Worm (Caenorhabditis elegans): ENCODE data around the gene F34D10.4.

The F34D10.4 gene

DNA sequence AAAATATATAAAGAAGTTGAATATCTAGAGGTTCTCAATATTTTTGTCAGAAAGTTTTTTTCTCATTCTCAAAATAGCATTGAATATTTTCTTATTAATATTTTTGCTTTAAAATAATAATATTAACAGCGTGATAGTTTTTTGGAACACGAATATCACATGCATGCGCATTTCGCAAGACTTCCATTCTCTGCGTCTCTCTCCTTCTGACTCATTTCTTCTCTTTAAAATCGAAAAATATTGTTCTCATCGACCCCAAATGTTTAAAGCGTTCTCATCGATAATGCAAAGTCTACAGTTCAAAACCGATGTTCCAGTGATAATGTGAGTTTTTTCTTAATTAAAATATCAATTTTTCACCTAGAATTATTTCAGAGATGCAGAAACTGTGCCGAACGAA lies 33.0 kb upstream of the F34D10.4 start, which contains the start of gene C14B1.3:
C14B1.3 (plus strand) TSS at position 168 of the 400 bp plus-strand sequence.
- peak; percentile 1 for TF ChIP-seq ama-1 (optimal IDR thresholded peaks at IDR 0.05)
- TF ChIP-seq nhr-76 (tag; optimal IDR thresholded peaks at IDR 0.05): no peak
- no peak for TF ChIP-seq mml-1 (tag; optimal IDR thresholded peaks at IDR 0.05)
- TF ChIP-seq unc-62 (GFP tag; optimal IDR thresholded peaks at IDR 0.05): no peak
- no peak for TF ChIP-seq nhr-12 (tag; optimal IDR thresholded peaks at IDR 0.05)
- TF ChIP-seq aly-2 (tag; optimal IDR thresholded peaks at IDR 0.05): no peak
- TF ChIP-seq pqm-1 (tag; optimal IDR thresholded peaks at IDR 0.05): no peak
- TF ChIP-seq fkh-10 (GFP tag; optimal IDR thresholded peaks at IDR 0.05): no peak
- TF ChIP-seq tbx-2 (tag; optimal IDR thresholded peaks at IDR 0.05): no peak
- TF ChIP-seq egl-5 (tag; optimal IDR thresholded peaks at IDR 0.05): no peak
- TF ChIP-seq eor-1 (tag; optimal IDR thresholded peaks at IDR 0.05): no peak
- TF ChIP-seq nhr-28 (tag; optimal IDR thresholded peaks at IDR 0.05): no peak
- TF ChIP-seq elt-1 (tag; optimal IDR thresholded peaks at IDR 0.05): no peak
- TF ChIP-seq nhr-11 (tag; optimal IDR thresholded peaks at IDR 0.05): no peak
- TF ChIP-seq ZK546.5 (tag; optimal IDR thresholded peaks at IDR 0.05): no peak
- TF ChIP-seq ceh-16 (tag; optimal IDR thresholded peaks at IDR 0.05): no peak
- TF ChIP-seq R02D3.7 (tag; optimal IDR thresholded peaks at IDR 0.05): no peak
- TF ChIP-seq egl-27 (tag; optimal IDR thresholded peaks at IDR 0.05): no peak
- TF ChIP-seq skn-1 (tag; optimal IDR thresholded peaks at IDR 0.05): no peak
- peak; percentile 12 for TF ChIP-seq snpc-4 (tag; optimal IDR thresholded peaks at IDR 0.05)
- TF ChIP-seq nhr-25 (tag; optimal IDR thresholded peaks at IDR 0.05): no peak
- no peak for TF ChIP-seq fkh-2 (tag; optimal IDR thresholded peaks at IDR 0.05)
- no peak for TF ChIP-seq nhr-43 (tag; optimal IDR thresholded peaks at IDR 0.05; ENCODE audit: poor library complexity, severe bottlenecking)
- no peak for TF ChIP-seq lsy-12 (tag; optimal IDR thresholded peaks at IDR 0.05)
- TF ChIP-seq unc-39 (tag; optimal IDR thresholded peaks at IDR 0.05): no peak
- peak; percentile 21 for TF ChIP-seq elt-2 (tag; optimal IDR thresholded peaks at IDR 0.05)
- TF ChIP-seq jun-1 (tag; optimal IDR thresholded peaks at IDR 0.05): peak; percentile 69
- TF ChIP-seq ceh-82 (tag; optimal IDR thresholded peaks at IDR 0.05): no peak
- TF ChIP-seq nhr-77 (tag; optimal IDR thresholded peaks at IDR 0.05): no peak
- peak; percentile 50 for TF ChIP-seq pha-4 (tag; optimal IDR thresholded peaks at IDR 0.05)
- no peak for TF ChIP-seq daf-12 (tag; optimal IDR thresholded peaks at IDR 0.05)
- TF ChIP-seq nhr-237 (tag; optimal IDR thresholded peaks at IDR 0.05): no peak
- no peak for TF ChIP-seq mdl-1 (tag; optimal IDR thresholded peaks at IDR 0.05)
- no peak for TF ChIP-seq ceh-28 (tag; optimal IDR thresholded peaks at IDR 0.05)
- peak; percentile 20 for TF ChIP-seq lin-15B (tag; optimal IDR thresholded peaks at IDR 0.05)
- TF ChIP-seq zag-1 (tag; optimal IDR thresholded peaks at IDR 0.05): no peak
- no peak for TF ChIP-seq nhr-67 (tag; optimal IDR thresholded peaks at IDR 0.05)
- no peak for TF ChIP-seq lin-39 (tag; optimal IDR thresholded peaks at IDR 0.05)
- no peak for TF ChIP-seq sea-2 (GFP tag; optimal IDR thresholded peaks at IDR 0.05)
- peak; percentile 65 for TF ChIP-seq nfya-1 (tag; optimal IDR thresholded peaks at IDR 0.05; ENCODE audit: insufficient read depth)
- no peak for TF ChIP-seq ceh-9 (tag; optimal IDR thresholded peaks at IDR 0.05)
- TF ChIP-seq elt-3 (tag; optimal IDR thresholded peaks at IDR 0.05): no peak
- TF ChIP-seq ztf-4 (tag; optimal IDR thresholded peaks at IDR 0.05): no peak
- TF ChIP-seq hmg-11 (tag; optimal IDR thresholded peaks at IDR 0.05): no peak
- peak; percentile 45 for TF ChIP-seq nhr-23 (tag; optimal IDR thresholded peaks at IDR 0.05)
- no peak for TF ChIP-seq ztf-11 (tag; optimal IDR thresholded peaks at IDR 0.05)
- TF ChIP-seq fos-1 (tag; optimal IDR thresholded peaks at IDR 0.05): no peak

DNA sequence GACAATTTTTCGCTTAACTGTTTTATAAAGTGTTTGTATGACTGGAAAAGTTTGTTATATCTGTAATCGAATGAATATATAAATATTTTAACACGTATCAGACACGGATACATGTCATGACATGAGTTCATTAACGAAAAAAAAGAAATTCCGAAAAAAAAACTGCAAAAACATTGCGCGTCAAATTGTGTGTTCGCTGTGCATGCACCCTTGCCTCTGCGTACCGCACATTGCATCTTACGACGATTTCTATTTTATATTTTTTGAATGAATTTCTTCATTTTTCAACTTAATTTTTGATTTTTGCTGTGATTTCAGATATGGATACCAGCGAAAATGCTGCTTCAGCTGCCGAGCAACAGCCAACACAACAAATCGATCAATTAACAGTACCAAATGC lies 31.4 kb upstream of the F34D10.4 start, which contains the start of gene wdr-5.1:
wdr-5.1 (plus strand) TSS at position 319 of the 400 bp plus-strand sequence.
- TF ChIP-seq unc-62 (GFP tag; optimal IDR thresholded peaks at IDR 0.05) (no peak), mml-1 (tag; optimal IDR thresholded peaks at IDR 0.05) (no peak), unc-39 (tag; optimal IDR thresholded peaks at IDR 0.05) (no peak), jun-1 (tag; optimal IDR thresholded peaks at IDR 0.05) (no peak), lin-15B (tag; optimal IDR thresholded peaks at IDR 0.05) (peak; percentile 43), nhr-76 (tag; optimal IDR thresholded peaks at IDR 0.05) (no peak), sea-2 (GFP tag; optimal IDR thresholded peaks at IDR 0.05) (no peak), elt-1 (tag; optimal IDR thresholded peaks at IDR 0.05) (no peak), lsy-12 (tag; optimal IDR thresholded peaks at IDR 0.05) (no peak), ztf-4 (tag; optimal IDR thresholded peaks at IDR 0.05) (no peak), fkh-10 (GFP tag; optimal IDR thresholded peaks at IDR 0.05) (no peak), ZK546.5 (tag; optimal IDR thresholded peaks at IDR 0.05) (no peak), eor-1 (tag; optimal IDR thresholded peaks at IDR 0.05) (no peak), fkh-2 (tag; optimal IDR thresholded peaks at IDR 0.05) (no peak), nhr-12 (tag; optimal IDR thresholded peaks at IDR 0.05) (no peak), hmg-11 (tag; optimal IDR thresholded peaks at IDR 0.05) (peak; percentile 46), egl-5 (tag; optimal IDR thresholded peaks at IDR 0.05) (no peak), ztf-11 (tag; optimal IDR thresholded peaks at IDR 0.05) (no peak), nhr-28 (tag; optimal IDR thresholded peaks at IDR 0.05) (no peak), zag-1 (tag; optimal IDR thresholded peaks at IDR 0.05) (no peak), pqm-1 (tag; optimal IDR thresholded peaks at IDR 0.05) (no peak), tbx-2 (tag; optimal IDR thresholded peaks at IDR 0.05) (no peak), nhr-67 (tag; optimal IDR thresholded peaks at IDR 0.05) (no peak), ceh-16 (tag; optimal IDR thresholded peaks at IDR 0.05) (no peak), nhr-77 (tag; optimal IDR thresholded peaks at IDR 0.05) (no peak), elt-2 (tag; optimal IDR thresholded peaks at IDR 0.05) (no peak), R02D3.7 (tag; optimal IDR thresholded peaks at IDR 0.05) (no peak), lin-39 (tag; optimal IDR thresholded peaks at IDR 0.05) (no peak), ama-1 (optimal IDR thresholded peaks at IDR 0.05) (peak; percentile 64), nhr-237 (tag; optimal IDR thresholded peaks at IDR 0.05) (no peak), daf-12 (tag; optimal IDR thresholded peaks at IDR 0.05) (no peak), snpc-4 (tag; optimal IDR thresholded peaks at IDR 0.05) (no peak), skn-1 (tag; optimal IDR thresholded peaks at IDR 0.05) (no peak), nhr-11 (tag; optimal IDR thresholded peaks at IDR 0.05) (no peak), aly-2 (tag; optimal IDR thresholded peaks at IDR 0.05) (no peak), mdl-1 (tag; optimal IDR thresholded peaks at IDR 0.05) (no peak), nhr-43 (tag; optimal IDR thresholded peaks at IDR 0.05; ENCODE audit: poor library complexity, severe bottlenecking) (peak; percentile 48), nhr-25 (tag; optimal IDR thresholded peaks at IDR 0.05) (peak; percentile 30), nhr-23 (tag; optimal IDR thresholded peaks at IDR 0.05) (peak; percentile 52), ceh-82 (tag; optimal IDR thresholded peaks at IDR 0.05) (no peak)

Measured in whole organism, L3 larva.